Worm (Caenorhabditis elegans) whole organism, young adult: Measurements from ENCODE around the gene B0496.6.

Experiments used
- F49E8.2 ChIP-seq: sonication (generic microtip); optimal IDR thresholded peaks from 3 replicates; lab custom pipeline; 2017; ENCODE audit warnings: missing genetic modification characterization, mild to moderate bottlenecking, missing compliant biosample characterization, antibody characterized with exemption, moderate library complexity; ENCODE audit not compliant: insufficient read depth
- Y79H2A.3 ChIP-seq: fragments of 200-800 bp; sonication (Bioruptor generic); conservative IDR thresholded peaks from 2 replicates; pipeline ENCODE4 v1.3.6; 2022; ENCODE audit warnings: missing genetic modification reagents, missing genetic modification characterization, missing compliant biosample characterization
- dpl-1 ChIP-seq: fragments of 150-350 bp; optimal IDR thresholded peaks from 2 replicates; lab custom pipeline; 2014; ENCODE audit warnings: missing biosample characterization, missing genetic modification reagents, missing genetic modification characterization
- him-1 ChIP-seq: sonication (generic microtip); optimal IDR thresholded peaks from 2 replicates; lab custom pipeline; 2016; ENCODE audit warnings: missing genotype, missing genetic modification reagents, missing genetic modification characterization, missing compliant biosample characterization
- hmg-20 ChIP-seq: fragments of 200-800 bp; sonication (Bioruptor generic); IDR thresholded peaks from 2 replicates; pipeline ENCODE4 v1.3.6; 2022; ENCODE audit warnings: missing genetic modification reagents, missing genetic modification characterization, missing compliant biosample characterization
- madf-8 ChIP-seq: fragments of 200-800 bp; sonication (Bioruptor generic); conservative IDR thresholded peaks from 2 replicates; pipeline ENCODE4 v1.3.6; 2022; ENCODE audit warnings: missing genetic modification reagents, missing genetic modification characterization, missing compliant biosample characterization
- nhr-90 ChIP-seq: sonication (generic microtip); optimal IDR thresholded peaks from 2 replicates; lab custom pipeline; 2016; ENCODE audit warnings: missing genotype, mild to moderate bottlenecking, missing genetic modification characterization, missing compliant biosample characterization
- pbrm-1 ChIP-seq: fragments of 200-800 bp; sonication (Bioruptor generic); IDR thresholded peaks from 2 replicates; pipeline ENCODE4 v1.3.6; 2022; ENCODE audit warnings: missing genetic modification reagents, missing genetic modification characterization, missing compliant biosample characterization
- ztf-3 ChIP-seq: fragments of 200-800 bp; sonication (Bioruptor generic); optimal IDR thresholded peaks from 2 replicates; lab custom pipeline; 2018; ENCODE audit warnings: mild to moderate bottlenecking, missing genetic modification characterization, missing compliant biosample characterization

- TF ChIP-seq him-1 (no peak), dpl-1 (GFP tag; lab: Kevin White, UChicago) (no peak), madf-8 (GFP tag; lab: Robert Waterston, UW) (no peak), Y79H2A.3 (GFP tag; lab: Robert Waterston, UW) (no peak), F49E8.2 (tag; lab: Kevin White, UChicago) (no peak), pbrm-1 (GFP tag; lab: Robert Waterston, UW) (no peak), hmg-20 (GFP tag; lab: Robert Waterston, UW) (no peak), ztf-3 (no peak), nhr-90 (tag; lab: Kevin White, UChicago) (no peak)
These were observed 9.4 kb downstream of the B0496.6 start for ce11 chrIV:7428347-7428746.
